Worm (Caenorhabditis elegans): ENCODE results near the gene chil-12.

DNA sequence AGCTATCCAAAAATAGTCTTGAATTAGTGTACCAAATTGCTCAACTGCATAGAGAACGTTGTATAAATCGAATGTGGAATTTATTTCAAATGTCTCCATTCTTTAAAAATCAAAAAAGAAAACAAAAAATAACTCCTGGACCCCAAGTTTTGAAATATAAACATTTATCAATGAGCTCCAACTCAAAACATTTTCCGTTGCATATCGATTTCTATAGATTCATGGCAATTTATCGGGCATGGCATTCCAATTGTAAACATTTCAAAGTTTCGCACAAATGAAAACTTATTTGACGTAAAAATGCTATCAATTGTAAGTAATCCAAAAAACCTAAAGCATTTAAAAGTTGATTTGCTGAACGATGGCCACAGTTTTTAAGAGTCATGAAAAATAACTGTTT, 2.8 kb upstream of the chil-12 start, which contains the start of gene srw-12:
- TF ChIP-seq dao-5 (tag; optimal IDR thresholded peaks at IDR 0.05): no peak
- TF ChIP-seq him-1 (tag; optimal IDR thresholded peaks at IDR 0.05): no peak
- no peak for TF ChIP-seq W03F9.2 (tag; optimal IDR thresholded peaks at IDR 0.05)

Measured in whole organism, L4/young adult.